Worm (Caenorhabditis elegans): ENCODE results near the gene F09G2.1.

ce11 chrV:7246951-7247350, 46.9 kb downstream of the F09G2.1 start, which contains the start of gene C05C8.7:
- TF ChIP-seq ztf-3 (GFP tag; optimal IDR thresholded peaks at IDR 0.05) (no peak), D2030.7 (GFP tag; IDR thresholded peaks at IDR 0.05) (no peak), ceh-79 (tag; optimal IDR thresholded peaks at IDR 0.05) (no peak), ztf-28 (GFP tag; IDR thresholded peaks at IDR 0.05) (no peak), madf-8 (GFP tag; conservative IDR thresholded peaks at IDR 0.05) (no peak), unc-62 (GFP tag; optimal IDR thresholded peaks at IDR 0.05) (no peak), pha-4 (tag; optimal IDR thresholded peaks at IDR 0.05) (no peak), F33H1.4 (GFP tag; IDR thresholded peaks at IDR 0.05) (no peak), mel-28 (tag; optimal IDR thresholded peaks at IDR 0.05; ENCODE audit: borderline replicate concordance) (no peak), F49E8.2 (tag; optimal IDR thresholded peaks at IDR 0.05; ENCODE audit: insufficient read depth) (no peak)
